Worm (Caenorhabditis elegans): ENCODE results near the gene tnt-3.

DNA sequence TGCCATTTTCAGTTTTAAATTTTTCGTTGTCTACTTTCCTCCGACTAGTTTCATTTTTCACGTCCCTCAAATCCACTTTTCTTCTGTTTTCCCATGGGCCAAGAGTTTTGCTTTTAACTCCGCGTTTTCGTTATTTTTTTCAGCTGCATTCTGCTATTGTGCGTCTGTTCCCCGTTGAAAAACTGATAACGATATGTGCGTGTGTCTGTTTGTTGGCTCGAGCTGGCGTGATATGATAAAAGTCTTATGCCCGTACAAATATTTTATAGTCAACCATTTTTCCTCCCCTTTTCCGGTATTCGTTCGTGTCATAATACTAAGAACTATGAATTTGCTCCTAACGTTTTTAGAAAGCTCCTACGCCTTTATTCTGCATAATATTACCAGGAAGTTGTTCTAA lies 43.1 kb downstream of the tnt-3 start:
- TF ChIP-seq ceh-36 (tag; optimal IDR thresholded peaks at IDR 0.05) = no peak
- no peak for TF ChIP-seq ama-1 (optimal IDR thresholded peaks at IDR 0.05)
- no peak for TF ChIP-seq flt-1 (GFP tag; IDR thresholded peaks at IDR 0.05)
- TF ChIP-seq tbx-11 (GFP tag; IDR thresholded peaks at IDR 0.05) = no peak
- no peak for TF ChIP-seq pes-1 (GFP tag; IDR thresholded peaks at IDR 0.05)
- TF ChIP-seq hmbx-1 (tag; optimal IDR thresholded peaks at IDR 0.05) = no peak
- TF ChIP-seq scrt-1 (GFP tag; IDR thresholded peaks at IDR 0.05) = no peak
- no peak for TF ChIP-seq tbx-37 (GFP tag; conservative IDR thresholded peaks at IDR 0.05)
- no peak for TF ChIP-seq ceh-13 (GFP tag; optimal IDR thresholded peaks at IDR 0.05)
- TF ChIP-seq sea-1 (GFP tag; conservative IDR thresholded peaks at IDR 0.05) = no peak
- TF ChIP-seq ets-7 (tag; optimal IDR thresholded peaks at IDR 0.05) = no peak
- TF ChIP-seq hnd-1 (tag; optimal IDR thresholded peaks at IDR 0.05) = no peak

Measured in whole organism, early embryonic.